Worm (Caenorhabditis elegans) whole organism, L2 larva: ENCODE data around the gene C02E7.10.

Experiments
- R02D3.7 ChIP-seq: fragments of 150-350 bp; optimal IDR thresholded peaks from 2 replicates; lab custom pipeline; 2014; ENCODE audit warnings: missing biosample characterization, missing genetic modification characterization
- fos-1 ChIP-seq: fragments of 150-350 bp; optimal IDR thresholded peaks from 2 replicates; lab custom pipeline; 2014; ENCODE audit warnings: missing biosample characterization, missing genetic modification characterization
- gmeb-1 ChIP-seq: fragments of 150-350 bp; optimal IDR thresholded peaks from 2 replicates; lab custom pipeline; 2014; ENCODE audit warnings: missing biosample characterization, missing genetic modification characterization
- lin-13 ChIP-seq: fragments of 150-350 bp; optimal IDR thresholded peaks from 2 replicates; lab custom pipeline; 2014; ENCODE audit warnings: missing biosample characterization, missing genetic modification reagents, missing genetic modification characterization
- mab-5 ChIP-seq: fragments of 150-350 bp; optimal IDR thresholded peaks from 2 replicates; lab custom pipeline; 2014; ENCODE audit warnings: missing biosample characterization, missing genetic modification characterization
- nhr-21 ChIP-seq: fragments of 150-350 bp; optimal IDR thresholded peaks from 2 replicates; lab custom pipeline; 2014; ENCODE audit warnings: missing biosample characterization, missing genetic modification characterization
- nhr-25 ChIP-seq: fragments of 150-350 bp; sonication (generic microtip); optimal IDR thresholded peaks from 3 replicates; lab custom pipeline; 2014; ENCODE audit warnings: missing biosample characterization, missing genetic modification characterization
- skn-1 ChIP-seq: sonication (generic microtip); optimal IDR thresholded peaks from 2 replicates; lab custom pipeline; 2017; ENCODE audit warnings: missing biosample characterization, missing genetic modification characterization
- sma-3 ChIP-seq: sonication (generic microtip); optimal IDR thresholded peaks from 2 replicates; lab custom pipeline; 2016; ENCODE audit warnings: missing genetic modification reagents, missing genetic modification characterization, missing compliant biosample characterization
- snpc-4 ChIP-seq: fragments of 150-350 bp; optimal IDR thresholded peaks from 2 replicates; lab custom pipeline; 2014; ENCODE audit warnings: missing biosample characterization, missing genetic modification characterization
- unc-39 ChIP-seq: fragments of 150-350 bp; optimal IDR thresholded peaks from 2 replicates; lab custom pipeline; 2014; ENCODE audit warnings: missing biosample characterization, missing genetic modification characterization
- unc-55 ChIP-seq: fragments of 150-350 bp; sonication (generic microtip); optimal IDR thresholded peaks from 3 replicates; lab custom pipeline; 2014; ENCODE audit warnings: missing biosample characterization, missing genetic modification reagents, missing genetic modification characterization
- ztf-4 ChIP-seq: fragments of 150-350 bp; optimal IDR thresholded peaks from 2 replicates; lab custom pipeline; 2014; ENCODE audit warnings: missing biosample characterization, missing genetic modification characterization

The C02E7.10 gene

DNA sequence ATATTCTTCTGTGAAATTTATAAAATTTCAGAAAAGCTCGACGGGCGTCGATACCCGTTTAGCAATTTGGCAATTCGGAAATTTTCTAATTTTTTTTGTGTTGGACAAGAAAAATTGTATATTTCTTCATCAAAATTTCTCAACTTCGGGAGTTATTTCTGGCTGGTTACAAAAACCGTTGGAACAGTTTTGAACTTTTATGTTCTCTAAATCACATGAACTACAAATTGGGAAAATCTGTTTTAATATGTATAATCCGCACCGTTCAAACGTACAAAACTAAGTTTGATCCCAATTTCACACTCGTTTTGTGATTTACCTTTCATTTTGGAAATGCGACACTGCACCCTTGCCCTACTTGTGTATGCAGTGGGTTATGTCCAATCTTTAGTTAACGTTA lies 47.5 kb downstream of the C02E7.10 start, which contains the start of gene T19H12.3:
T19H12.3 (plus strand) TSS at position 301 of the 400 bp plus-strand sequence.
- no peak for TF ChIP-seq mab-5 (tag; lab: Kevin White, UChicago)
- TF ChIP-seq nhr-25, result no peak
- TF ChIP-seq skn-1 (tag; lab: Kevin White, UChicago), result no peak

DNA sequence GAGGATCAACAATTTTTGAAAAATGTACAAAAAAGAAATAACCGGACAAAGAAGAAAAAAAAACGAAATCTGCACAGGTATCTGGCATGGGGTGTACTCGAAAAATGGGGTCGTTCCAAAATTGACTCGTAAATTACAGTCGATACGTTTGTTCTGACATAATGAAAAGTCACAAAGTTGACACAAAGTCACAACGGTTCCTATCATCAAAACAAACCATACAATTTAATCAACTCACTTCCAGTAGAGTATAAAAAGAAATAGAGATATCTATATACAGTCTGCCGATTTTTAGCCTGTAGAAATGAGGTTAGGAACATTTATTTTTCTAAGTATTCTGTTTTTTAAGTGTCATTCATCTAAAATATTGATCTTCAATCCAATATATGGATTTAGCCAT lies 48.4 kb downstream of the C02E7.10 start, which contains the start of gene T19H12.12:
T19H12.12 (plus strand) TSS at position 301 of the 400 bp plus-strand sequence.
- TF ChIP-seq fos-1 (tag; lab: Kevin White, UChicago) (no peak), R02D3.7 (no peak), gmeb-1 (tag; lab: Kevin White, UChicago) (no peak), unc-39 (tag; lab: Kevin White, UChicago) (no peak), unc-55 (GFP tag; lab: Kevin White, UChicago) (no peak), ztf-4 (no peak), snpc-4 (no peak), nhr-21 (no peak), sma-3 (GFP tag; lab: Kevin White, UChicago) (no peak), lin-13 (GFP tag; lab: Kevin White, UChicago) (no peak)
